Worm (Caenorhabditis elegans) whole organism, L2 larva: ENCODE results near the gene spp-24.

ENCODE experiments used
- C34F6.9 ChIP-seq: fragments of 150-350 bp; optimal IDR thresholded peaks from 2 replicates; lab custom pipeline; 2014; ENCODE audit warnings: missing biosample characterization, missing genetic modification characterization
- F13H6.1 ChIP-seq: sonication (generic microtip); optimal IDR thresholded peaks from 2 replicates; lab custom pipeline; 2016; ENCODE audit warnings: missing genetic modification characterization, missing compliant biosample characterization
- R02D3.7 ChIP-seq: fragments of 150-350 bp; optimal IDR thresholded peaks from 2 replicates; lab custom pipeline; 2014; ENCODE audit warnings: missing biosample characterization, missing genetic modification characterization
- Y55F3AM.14 ChIP-seq: fragments of 200-800 bp; sonication (Bioruptor generic); optimal IDR thresholded peaks from 2 replicates; lab custom pipeline; 2018; ENCODE audit warnings: mild to moderate bottlenecking, missing genetic modification characterization, missing compliant biosample characterization
- ZK546.5 ChIP-seq: sonication (generic microtip); optimal IDR thresholded peaks from 2 replicates; lab custom pipeline; 2017; ENCODE audit warnings: missing biosample characterization, missing genetic modification characterization
- alr-1 ChIP-seq: fragments of 150-350 bp; optimal IDR thresholded peaks from 2 replicates; lab custom pipeline; 2014; ENCODE audit warnings: missing biosample characterization, missing genetic modification characterization
- aly-2 ChIP-seq: fragments of 150-350 bp; optimal IDR thresholded peaks from 2 replicates; lab custom pipeline; 2014; ENCODE audit warnings: missing biosample characterization, missing genetic modification characterization
- ceh-16 ChIP-seq: fragments of 150-350 bp; optimal IDR thresholded peaks from 2 replicates; lab custom pipeline; 2014; ENCODE audit warnings: missing biosample characterization, missing genetic modification characterization
- ceh-82 ChIP-seq: fragments of 150-350 bp; optimal IDR thresholded peaks from 2 replicates; lab custom pipeline; 2014; ENCODE audit warnings: missing biosample characterization, missing genetic modification characterization
- crh-2 ChIP-seq: sonication (generic microtip); optimal IDR thresholded peaks from 2 replicates; lab custom pipeline; 2017; ENCODE audit warnings: missing biosample characterization, missing genetic modification characterization
- dmd-4 ChIP-seq: sonication (generic microtip); optimal IDR thresholded peaks from 2 replicates; lab custom pipeline; 2017; ENCODE audit warnings: missing biosample characterization, missing genetic modification characterization
- elt-3 ChIP-seq: sonication (generic microtip); optimal IDR thresholded peaks from 2 replicates; lab custom pipeline; 2017; ENCODE audit warnings: missing biosample characterization, missing genetic modification characterization
- fos-1 ChIP-seq: fragments of 150-350 bp; optimal IDR thresholded peaks from 2 replicates; lab custom pipeline; 2014; ENCODE audit warnings: missing biosample characterization, missing genetic modification characterization
- gmeb-1 ChIP-seq: fragments of 150-350 bp; optimal IDR thresholded peaks from 2 replicates; lab custom pipeline; 2014; ENCODE audit warnings: missing biosample characterization, missing genetic modification characterization
- lin-11 ChIP-seq: fragments of 150-350 bp; sonication (generic microtip); optimal IDR thresholded peaks from 2 replicates; lab custom pipeline; 2014; ENCODE audit warnings: missing biosample characterization, missing genetic modification characterization, inconsistent platforms, mixed read lengths
- lin-13 ChIP-seq: fragments of 150-350 bp; optimal IDR thresholded peaks from 2 replicates; lab custom pipeline; 2014; ENCODE audit warnings: missing biosample characterization, missing genetic modification reagents, missing genetic modification characterization
- lin-39 ChIP-seq: fragments of 150-350 bp; optimal IDR thresholded peaks from 2 replicates; lab custom pipeline; 2014; ENCODE audit warnings: missing biosample characterization, missing genetic modification reagents, missing genetic modification characterization
- lsy-2 ChIP-seq, 2 experiments: fragments of 150-350 bp in 1 of 2; sonication (generic microtip) in 1 of 2; optimal IDR thresholded peaks; 2 replicates each; lab custom pipeline; 2014 to 2017; ENCODE audit warnings: missing biosample characterization in 2 of 2, missing genetic modification characterization in 2 of 2
- mbf-1 ChIP-seq: sonication (generic microtip); optimal IDR thresholded peaks from 2 replicates; lab custom pipeline; 2017; ENCODE audit warnings: missing biosample characterization, missing genetic modification characterization
- mdl-1 ChIP-seq, 2 experiments: fragments of 150-350 bp in 1 of 2; sonication (generic microtip) in 1 of 2; optimal IDR thresholded peaks; 2 replicates each; lab custom pipeline; 2017; ENCODE audit warnings: missing biosample characterization in 2 of 2, missing genetic modification characterization in 2 of 2
- nhr-10 ChIP-seq: sonication (generic microtip); optimal IDR thresholded peaks from 2 replicates; lab custom pipeline; 2017; ENCODE audit warnings: missing biosample characterization, missing genetic modification characterization
- nhr-129 ChIP-seq: fragments of 150-350 bp; optimal IDR thresholded peaks from 2 replicates; lab custom pipeline; 2014; ENCODE audit warnings: missing biosample characterization, missing genetic modification characterization
- nhr-21 ChIP-seq: fragments of 150-350 bp; optimal IDR thresholded peaks from 2 replicates; lab custom pipeline; 2014; ENCODE audit warnings: missing biosample characterization, missing genetic modification characterization
- nhr-23 ChIP-seq: fragments of 150-350 bp; optimal IDR thresholded peaks from 2 replicates; lab custom pipeline; 2014; ENCODE audit warnings: missing biosample characterization, missing genetic modification reagents, missing genetic modification characterization
- nhr-25 ChIP-seq: fragments of 150-350 bp; sonication (generic microtip); optimal IDR thresholded peaks from 3 replicates; lab custom pipeline; 2014; ENCODE audit warnings: missing biosample characterization, missing genetic modification characterization
- nhr-6 ChIP-seq: fragments of 150-350 bp; optimal IDR thresholded peaks from 2 replicates; lab custom pipeline; 2014; ENCODE audit warnings: missing biosample characterization, missing genetic modification characterization
- peb-1 ChIP-seq: fragments of 150-350 bp; optimal IDR thresholded peaks from 2 replicates; lab custom pipeline; 2014; ENCODE audit warnings: missing biosample characterization, missing genetic modification characterization
- sem-4 ChIP-seq: fragments of 150-350 bp; optimal IDR thresholded peaks from 2 replicates; lab custom pipeline; 2014; ENCODE audit warnings: missing biosample characterization, missing genetic modification reagents, missing genetic modification characterization
- skn-1 ChIP-seq: sonication (generic microtip); optimal IDR thresholded peaks from 2 replicates; lab custom pipeline; 2017; ENCODE audit warnings: missing biosample characterization, missing genetic modification characterization
- sma-3 ChIP-seq: sonication (generic microtip); optimal IDR thresholded peaks from 2 replicates; lab custom pipeline; 2016; ENCODE audit warnings: missing genetic modification reagents, missing genetic modification characterization, missing compliant biosample characterization
- sma-9 ChIP-seq, 2 experiments: fragments of 150-350 bp in 1 of 2; sonication (generic microtip) in 1 of 2; optimal IDR thresholded peaks; 2 replicates each; lab custom pipeline; 2014 to 2016; ENCODE audit warnings: missing genetic modification characterization in 2 of 2, mild to moderate bottlenecking in 1 of 2, missing biosample characterization in 1 of 2, missing compliant biosample characterization in 1 of 2, missing genetic modification reagents in 1 of 2, moderate library complexity in 1 of 2
- snpc-4 ChIP-seq: fragments of 150-350 bp; optimal IDR thresholded peaks from 2 replicates; lab custom pipeline; 2014; ENCODE audit warnings: missing biosample characterization, missing genetic modification characterization
- unc-39 ChIP-seq: fragments of 150-350 bp; optimal IDR thresholded peaks from 2 replicates; lab custom pipeline; 2014; ENCODE audit warnings: missing biosample characterization, missing genetic modification characterization
- zag-1 ChIP-seq: fragments of 150-350 bp; optimal IDR thresholded peaks from 2 replicates; lab custom pipeline; 2014; ENCODE audit warnings: missing biosample characterization, missing genetic modification characterization
- ztf-1 ChIP-seq: fragments of 200-800 bp; sonication (Bioruptor generic); conservative IDR thresholded peaks from 2 replicates; pipeline ENCODE4 v1.3.6; 2022; ENCODE audit warnings: missing genetic modification characterization, missing compliant biosample characterization
- ztf-11 ChIP-seq: sonication (generic microtip); optimal IDR thresholded peaks from 2 replicates; lab custom pipeline; 2017; ENCODE audit warnings: missing biosample characterization, missing genetic modification characterization

The spp-24 gene

DNA sequence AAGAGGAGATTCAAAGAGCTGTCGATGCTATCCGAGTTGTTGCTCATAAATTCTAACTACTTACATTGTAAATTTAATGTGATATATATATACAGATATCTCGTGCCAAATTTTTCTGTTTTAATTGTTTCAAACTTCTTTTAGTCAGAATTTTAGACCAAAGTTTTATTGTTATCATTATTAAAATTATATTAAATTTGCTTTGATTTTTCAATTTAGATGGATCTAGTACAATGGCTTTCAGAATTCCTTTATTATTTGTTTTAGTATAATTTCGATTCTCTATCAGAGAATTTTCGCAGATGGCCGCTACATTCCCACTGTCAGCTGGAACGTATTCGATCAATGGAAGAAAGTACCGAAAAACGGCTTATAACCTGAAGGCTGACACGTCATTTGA lies 18.0 kb upstream of the spp-24 start, which contains the start of gene ascc-1:
Gene ascc-1 (plus strand): TSS at position 301 of the 400 bp plus-strand sequence.
- TF ChIP-seq unc-39 (no peak), zag-1 (tag; lab: Kevin White, UChicago) (no peak), sma-3 (GFP tag; lab: Kevin White, UChicago) (no peak), aly-2 (tag; lab: Kevin White, UChicago) (no peak), nhr-6 (tag; lab: Kevin White, UChicago) (no peak), lin-39 (tag; lab: Kevin White, UChicago) (no peak), peb-1 (no peak), R02D3.7 (tag; lab: Kevin White, UChicago) (no peak), mbf-1 (tag; lab: Kevin White, UChicago) (no peak), sem-4 (no peak)
- TF ChIP-seq, all 48 proteins: peak for 0

DNA sequence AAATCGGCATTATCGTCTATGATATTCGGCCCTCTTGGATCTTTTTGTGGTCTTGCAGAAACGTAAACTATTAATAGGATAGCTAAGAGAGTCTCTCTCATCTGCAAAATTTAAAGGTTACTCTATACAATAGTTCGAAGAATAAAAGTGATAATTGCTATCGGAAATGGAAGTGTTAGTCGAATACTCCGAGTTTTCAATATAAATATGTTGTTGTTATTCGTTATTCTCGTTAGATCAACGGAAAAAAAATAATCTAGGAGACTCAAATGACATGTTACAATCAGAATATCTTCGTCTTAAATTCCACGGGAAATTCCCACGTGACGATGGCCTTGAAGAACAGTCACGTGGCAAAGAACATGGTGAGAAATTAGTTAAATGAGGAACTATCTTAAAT lies 15.9 kb upstream of the spp-24 start, which contains the start of gene tre-5:
Gene tre-5 (minus strand): TSS at position 101 of the 400 bp plus-strand sequence.
- TF ChIP-seq ztf-1 (GFP tag; lab: Robert Waterston, UW) (no peak), mbf-1 (tag; lab: Kevin White, UChicago) (no peak), ceh-82 (tag; lab: Kevin White, UChicago) (no peak), ztf-11 (tag; lab: Kevin White, UChicago) (no peak), sem-4 (no peak), Y55F3AM.14 (GFP tag; lab: Kevin White, UChicago) (no peak), crh-2 (no peak), ZK546.5 (tag; lab: Kevin White, UChicago) (no peak), skn-1 (no peak)

DNA sequence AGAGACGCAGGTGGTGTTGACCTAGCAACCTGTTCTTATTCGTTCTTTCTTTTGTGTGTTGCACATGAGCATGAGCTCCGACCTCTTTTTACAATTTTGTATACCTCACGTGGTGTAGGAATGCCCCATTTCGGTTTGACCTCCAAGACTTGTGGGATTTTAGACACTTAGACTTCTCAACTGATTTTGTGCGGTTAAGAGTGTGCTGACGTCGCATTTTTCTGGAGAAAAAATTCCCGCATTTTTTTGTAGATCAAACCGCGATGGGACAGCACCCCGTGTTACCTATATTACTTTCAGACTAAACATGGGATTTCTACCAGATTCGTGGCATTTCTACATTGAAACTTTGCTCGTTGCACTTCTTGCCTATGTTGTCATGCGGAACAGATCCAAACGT lies 12.0 kb upstream of the spp-24 start, which contains the start of gene sptl-1:
Gene sptl-1 (plus strand): TSS at position 301 of the 400 bp plus-strand sequence.
- TF ChIP-seq sma-9 (GFP tag; optimal IDR thresholded peaks at IDR 0.05; lab: Kevin White, UChicago), result no peak
- TF ChIP-seq sma-9 (tag; optimal IDR thresholded peaks at IDR 0.05; lab: Kevin White, UChicago), result no peak
- TF ChIP-seq nhr-129 (tag; lab: Kevin White, UChicago), result no peak
- no peak for TF ChIP-seq nhr-25 (tag; lab: Kevin White, UChicago)
- no peak for TF ChIP-seq dmd-4 (tag; lab: Kevin White, UChicago)
- TF ChIP-seq mbf-1 (tag; lab: Kevin White, UChicago), result no peak
- TF ChIP-seq lsy-2 (tag; optimal IDR thresholded peaks at IDR 0.05; lab: Kevin White, UChicago), result no peak
- TF ChIP-seq ztf-1 (GFP tag; lab: Robert Waterston, UW), result no peak
- no peak for TF ChIP-seq ceh-16 (tag; lab: Kevin White, UChicago)
- TF ChIP-seq nhr-10, result no peak
- TF ChIP-seq crh-2, result no peak
- TF ChIP-seq peb-1, result no peak
- TF ChIP-seq unc-39, result no peak
- no peak for TF ChIP-seq gmeb-1 (tag; lab: Kevin White, UChicago)
- no peak for TF ChIP-seq elt-3 (tag; lab: Kevin White, UChicago)
- TF ChIP-seq lin-11 (tag; lab: Kevin White, UChicago), result no peak
- TF ChIP-seq F13H6.1 (tag; lab: Kevin White, UChicago), result no peak

DNA sequence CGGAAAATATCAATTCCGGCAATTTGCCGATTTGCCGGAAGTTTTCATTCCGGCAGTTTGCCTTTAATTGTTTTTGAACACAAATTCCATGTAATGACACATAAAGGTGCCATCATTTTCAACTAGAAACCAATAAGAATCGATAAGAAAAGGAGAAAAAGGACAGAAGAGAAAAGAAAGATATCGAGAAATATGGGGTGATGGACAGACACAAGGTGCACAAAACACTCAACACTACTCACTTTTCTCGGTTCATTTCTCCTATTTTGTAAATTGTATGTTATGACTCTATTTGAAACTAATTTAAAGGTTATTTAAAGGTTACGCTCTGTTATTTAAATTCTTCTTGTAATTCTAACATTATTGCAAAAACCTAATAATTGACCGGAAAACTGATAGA lies 11.5 kb upstream of the spp-24 start:
- peak; percentile 11 for TF ChIP-seq crh-2
- no peak for TF ChIP-seq alr-1 (tag; lab: Kevin White, UChicago)
- peak; percentile 74 for TF ChIP-seq fos-1 (tag; lab: Kevin White, UChicago)
- peak; percentile 10 for TF ChIP-seq lin-13 (GFP tag; lab: Kevin White, UChicago)

DNA sequence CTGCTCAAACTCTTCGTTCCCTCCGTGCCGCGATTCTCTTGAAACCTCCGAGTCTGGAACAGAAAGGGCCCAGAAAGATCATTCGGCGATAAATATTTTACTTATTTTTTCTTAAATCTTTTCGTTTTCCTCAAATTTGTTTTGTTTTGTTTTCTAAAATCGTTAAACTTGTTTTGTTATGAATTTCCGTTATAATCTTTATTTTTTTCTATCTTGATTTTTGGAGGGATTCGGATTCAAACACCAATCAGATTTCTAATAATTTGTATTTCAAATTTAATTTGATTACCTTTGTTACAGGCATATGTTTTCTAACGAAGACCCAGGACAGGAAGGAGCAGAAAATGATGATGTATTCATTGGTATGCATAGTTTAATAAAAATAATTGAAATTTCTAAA lies 7.9 kb upstream of the spp-24 start, which contains the start of gene C23H3.5:
Gene C23H3.5 (plus strand): TSS at position 301 of the 400 bp plus-strand sequence.
- TF ChIP-seq nhr-23 (tag; lab: Kevin White, UChicago), result no peak
- no peak for TF ChIP-seq C34F6.9 (tag; lab: Kevin White, UChicago)
- no peak for TF ChIP-seq Y55F3AM.14 (GFP tag; lab: Kevin White, UChicago)
- no peak for TF ChIP-seq sma-3 (GFP tag; lab: Kevin White, UChicago)
- no peak for TF ChIP-seq snpc-4 (tag; lab: Kevin White, UChicago)
- no peak for TF ChIP-seq F13H6.1 (tag; lab: Kevin White, UChicago)
- TF ChIP-seq nhr-21 (tag; lab: Kevin White, UChicago), result no peak
- no peak for TF ChIP-seq zag-1 (tag; lab: Kevin White, UChicago)
- no peak for TF ChIP-seq mdl-1 (tag; optimal IDR thresholded peaks at IDR 0.05; lab: Kevin White, UChicago)
- no peak for TF ChIP-seq dmd-4 (tag; lab: Kevin White, UChicago)
- no peak for TF ChIP-seq peb-1
